Worm (Caenorhabditis elegans) whole organism, young adult: ENCODE measurements around the gene Y94H6A.2.
"Not testable (repeated sequence)": the region's sequence is repeated elsewhere in the genome, so short reads cannot be mapped to it uniquely, and the experiment has no call there.

Experiments
- B0019.2 ChIP-seq: fragments of 200-800 bp; sonication (Bioruptor generic); conservative IDR thresholded peaks from 2 replicates; pipeline ENCODE4 v1.3.6; 2022; ENCODE audit warnings: missing genetic modification reagents, missing genetic modification characterization, missing compliant biosample characterization
- D2030.7 ChIP-seq: fragments of 200-800 bp; sonication (Bioruptor generic); IDR thresholded peaks from 2 replicates; pipeline ENCODE4 v1.3.6; 2022; ENCODE audit warnings: missing genetic modification reagents, missing genetic modification characterization, missing compliant biosample characterization
- F33H1.4 ChIP-seq: fragments of 200-800 bp; sonication (Bioruptor generic); IDR thresholded peaks from 2 replicates; pipeline ENCODE4 v1.3.6; 2022; ENCODE audit warnings: missing genetic modification reagents, missing genetic modification characterization, missing compliant biosample characterization
- F39B2.1 ChIP-seq: fragments of 200-800 bp; sonication (Bioruptor generic); IDR thresholded peaks from 2 replicates; pipeline ENCODE4 v1.3.6; 2022; ENCODE audit warnings: missing genetic modification reagents, missing genetic modification characterization, missing compliant biosample characterization
- Y53F4B.3 ChIP-seq: fragments of 200-800 bp; sonication (Bioruptor generic); IDR thresholded peaks from 2 replicates; pipeline ENCODE4 v1.3.6; 2022; ENCODE audit warnings: missing genetic modification reagents, missing genetic modification characterization, missing compliant biosample characterization
- Y53G8AR.9 ChIP-seq: fragments of 200-800 bp; sonication (Bioruptor generic); conservative IDR thresholded peaks from 2 replicates; pipeline ENCODE4 v1.3.6; 2022; ENCODE audit warnings: missing genetic modification reagents, missing genetic modification characterization, missing compliant biosample characterization
- Y56A3A.18 ChIP-seq: fragments of 200-800 bp; sonication (Bioruptor generic); IDR thresholded peaks from 2 replicates; pipeline ENCODE4 v1.3.6; 2022; ENCODE audit warnings: missing genetic modification reagents, missing genetic modification characterization, missing compliant biosample characterization
- Y67H2A.10 ChIP-seq: fragments of 200-800 bp; sonication (Bioruptor generic); conservative IDR thresholded peaks from 2 replicates; pipeline ENCODE4 v1.3.6; 2022; ENCODE audit warnings: missing genetic modification reagents, missing genetic modification characterization, missing compliant biosample characterization
- Y79H2A.3 ChIP-seq: fragments of 200-800 bp; sonication (Bioruptor generic); conservative IDR thresholded peaks from 2 replicates; pipeline ENCODE4 v1.3.6; 2022; ENCODE audit warnings: missing genetic modification reagents, missing genetic modification characterization, missing compliant biosample characterization
- Y95B8A.8 ChIP-seq: fragments of 200-800 bp; sonication (Bioruptor generic); IDR thresholded peaks from 2 replicates; pipeline ENCODE4 v1.3.6; 2022; ENCODE audit warnings: missing genetic modification reagents, missing genetic modification characterization, missing compliant biosample characterization
- aptf-3 ChIP-seq: fragments of 200-800 bp; sonication (Bioruptor generic); IDR thresholded peaks from 2 replicates; pipeline ENCODE4 v1.3.6; 2022; ENCODE audit warnings: missing genetic modification characterization, missing compliant biosample characterization
- attf-3 ChIP-seq: fragments of 200-800 bp; sonication (Bioruptor generic); conservative IDR thresholded peaks from 2 replicates; pipeline ENCODE4 v1.3.6; 2022; ENCODE audit warnings: missing genetic modification reagents, missing genetic modification characterization, missing compliant biosample characterization
- attf-6 ChIP-seq: fragments of 200-800 bp; sonication (Bioruptor generic); IDR thresholded peaks from 2 replicates; pipeline ENCODE4 v1.3.6; 2022; ENCODE audit warnings: missing genetic modification reagents, missing genetic modification characterization, missing compliant biosample characterization
- bed-1 ChIP-seq: fragments of 200-800 bp; sonication (Bioruptor generic); IDR thresholded peaks from 2 replicates; pipeline ENCODE4 v1.3.6; 2022; ENCODE audit warnings: missing genetic modification reagents, missing genetic modification characterization, missing compliant biosample characterization
- ceh-100 ChIP-seq: fragments of 200-800 bp; sonication (Bioruptor generic); IDR thresholded peaks from 2 replicates; pipeline ENCODE4 v1.3.6; 2022; ENCODE audit warnings: missing genetic modification reagents, missing genetic modification characterization, missing compliant biosample characterization
- ceh-40 ChIP-seq: fragments of 200-800 bp; sonication (Bioruptor generic); IDR thresholded peaks from 2 replicates; pipeline ENCODE4 v1.3.6; 2022; ENCODE audit warnings: missing genetic modification characterization, missing compliant biosample characterization
- ceh-91 ChIP-seq: fragments of 200-800 bp; sonication (Bioruptor generic); IDR thresholded peaks from 2 replicates; pipeline ENCODE4 v1.3.6; 2022; ENCODE audit warnings: missing genetic modification reagents, missing genetic modification characterization, missing compliant biosample characterization
- dox-1 ChIP-seq: fragments of 200-800 bp; sonication (Bioruptor generic); IDR thresholded peaks from 2 replicates; pipeline ENCODE4 v1.3.6; 2022; ENCODE audit warnings: missing genetic modification reagents, missing genetic modification characterization, missing compliant biosample characterization
- egl-18 ChIP-seq: fragments of 200-800 bp; sonication (Bioruptor generic); IDR thresholded peaks from 2 replicates; pipeline ENCODE4 v1.3.6; 2022; ENCODE audit warnings: missing genetic modification reagents, missing genetic modification characterization, missing compliant biosample characterization
- egrh-3 ChIP-seq: fragments of 200-800 bp; sonication (Bioruptor generic); IDR thresholded peaks from 2 replicates; pipeline ENCODE4 v1.3.6; 2022; ENCODE audit warnings: missing genetic modification reagents, missing genetic modification characterization, missing compliant biosample characterization
- ekl-4 ChIP-seq: fragments of 200-800 bp; sonication (Bioruptor generic); IDR thresholded peaks from 2 replicates; pipeline ENCODE4 v1.3.6; 2022; ENCODE audit warnings: missing genetic modification reagents, missing genetic modification characterization, missing compliant biosample characterization
- hsf-1 ChIP-seq: fragments of 200-800 bp; sonication (Bioruptor generic); IDR thresholded peaks from 2 replicates; pipeline ENCODE4 v1.3.6; 2022; ENCODE audit warnings: missing genetic modification reagents, missing genetic modification characterization, missing compliant biosample characterization
- let-526 ChIP-seq: fragments of 200-800 bp; sonication (Bioruptor generic); IDR thresholded peaks from 2 replicates; pipeline ENCODE4 v1.3.6; 2022; ENCODE audit warnings: missing genetic modification reagents, missing genetic modification characterization, missing compliant biosample characterization
- lin-26 ChIP-seq: fragments of 200-800 bp; sonication (Bioruptor generic); IDR thresholded peaks from 2 replicates; pipeline ENCODE4 v1.3.6; 2022; ENCODE audit warnings: missing genetic modification reagents, missing genetic modification characterization, missing compliant biosample characterization
- madf-3 ChIP-seq: fragments of 200-800 bp; sonication (Bioruptor generic); IDR thresholded peaks from 2 replicates; pipeline ENCODE4 v1.3.6; 2022; ENCODE audit warnings: missing genetic modification reagents, missing genetic modification characterization, missing compliant biosample characterization
- madf-6 ChIP-seq: fragments of 200-800 bp; sonication (Bioruptor generic); IDR thresholded peaks from 2 replicates; pipeline ENCODE4 v1.3.6; 2022; ENCODE audit warnings: missing genetic modification reagents, missing genetic modification characterization, missing compliant biosample characterization
- madf-8 ChIP-seq: fragments of 200-800 bp; sonication (Bioruptor generic); conservative IDR thresholded peaks from 2 replicates; pipeline ENCODE4 v1.3.6; 2022; ENCODE audit warnings: missing genetic modification reagents, missing genetic modification characterization, missing compliant biosample characterization
- mcd-1 ChIP-seq: fragments of 200-800 bp; sonication (Bioruptor generic); IDR thresholded peaks from 2 replicates; pipeline ENCODE4 v1.3.6; 2022; ENCODE audit warnings: missing genetic modification reagents, missing genetic modification characterization, missing compliant biosample characterization
- nfyb-1 ChIP-seq: fragments of 200-800 bp; sonication (Bioruptor generic); IDR thresholded peaks from 2 replicates; pipeline ENCODE4 v1.3.6; 2022; ENCODE audit warnings: missing genetic modification reagents, missing genetic modification characterization, missing compliant biosample characterization
- pbrm-1 ChIP-seq: fragments of 200-800 bp; sonication (Bioruptor generic); IDR thresholded peaks from 2 replicates; pipeline ENCODE4 v1.3.6; 2022; ENCODE audit warnings: missing genetic modification reagents, missing genetic modification characterization, missing compliant biosample characterization
- rcor-1 ChIP-seq: fragments of 200-800 bp; sonication (Bioruptor generic); IDR thresholded peaks from 2 replicates; pipeline ENCODE4 v1.3.6; 2022; ENCODE audit warnings: missing genetic modification reagents, missing genetic modification characterization, missing compliant biosample characterization
- rpc-1 ChIP-seq, 2 experiments: fragments of 150-350 bp in 1 of 2; sonication (generic microtip) in 1 of 2; optimal IDR thresholded peaks; 2 replicates each; lab custom pipeline; 2014 to 2018; ENCODE audit warnings: missing biosample characterization in 1 of 2, missing genetic modification characterization in 1 of 2, missing genetic modification reagents in 1 of 2, missing genotype in 1 of 2
- ztf-25 ChIP-seq: fragments of 200-800 bp; sonication (Bioruptor generic); IDR thresholded peaks from 2 replicates; pipeline ENCODE4 v1.3.6; 2022; ENCODE audit warnings: missing genetic modification reagents, missing genetic modification characterization, missing compliant biosample characterization
- ztf-28 ChIP-seq: fragments of 200-800 bp; sonication (Bioruptor generic); IDR thresholded peaks from 2 replicates; pipeline ENCODE4 v1.3.6; 2022; ENCODE audit warnings: missing genetic modification reagents, missing genetic modification characterization, missing compliant biosample characterization

Y94H6A.2 gene

DNA sequence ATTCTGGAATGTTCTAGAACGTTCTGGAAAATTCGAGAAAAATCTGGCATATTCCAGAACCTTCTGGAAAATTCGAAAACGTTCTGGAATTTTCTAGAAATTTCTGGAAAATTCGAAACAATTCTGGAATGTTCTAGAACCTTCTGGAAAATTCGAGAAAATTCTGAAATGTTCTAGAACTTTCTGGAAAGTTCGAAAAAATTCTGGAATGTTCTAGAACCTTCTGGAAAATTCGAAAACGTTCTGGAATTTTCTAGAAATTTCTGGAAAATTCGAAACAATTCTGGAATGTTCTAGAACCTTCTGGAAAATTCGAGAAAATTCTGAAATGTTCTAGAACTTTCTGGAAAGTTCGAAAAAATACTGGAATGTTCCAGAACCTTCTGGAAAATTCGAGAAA is 24.7 kb downstream of the Y94H6A.2 start:
- TF ChIP-seq hsf-1 (GFP tag; lab: Robert Waterston, UW) = peak; percentile 93

- TF ChIP-seq ztf-25 (GFP tag; lab: Robert Waterston, UW) = 0 out of 2 replicates have a peak, but pooled peaks have one; percentile 58
- TF ChIP-seq F33H1.4 (GFP tag; lab: Robert Waterston, UW) = peak; percentile 46; the same call in 1 of the 2 replicates
- TF ChIP-seq aptf-3 (GFP tag; lab: Robert Waterston, UW) = peak; percentile 87
- TF ChIP-seq ceh-91 = peak; percentile 32; the same call in 1 of the 2 replicates
- peak; percentile 67; the same call in 1 of the 2 replicates for TF ChIP-seq egl-18
- TF ChIP-seq pbrm-1 (GFP tag; lab: Robert Waterston, UW) = peak; percentile 41; the same call in 1 of the 2 replicates
- peak; percentile 32; the same call in 1 of the 2 replicates for TF ChIP-seq Y67H2A.10
- peak; percentile 34; the same call in 1 of the 2 replicates for TF ChIP-seq B0019.2
- TF ChIP-seq ceh-40 (GFP tag; lab: Robert Waterston, UW) = peak; percentile 84
- TF ChIP-seq attf-6 (GFP tag; lab: Robert Waterston, UW) = 0 out of 2 replicates have a peak, but pooled peaks have one; percentile 32
- peak; percentile 77 for TF ChIP-seq dox-1 (GFP tag; lab: Robert Waterston, UW)
- peak; percentile 49 for TF ChIP-seq Y56A3A.18
- peak; percentile 86 for TF ChIP-seq Y95B8A.8
- TF ChIP-seq rcor-1 (GFP tag; lab: Robert Waterston, UW) = peak; percentile 53; the same call in 1 of the 2 replicates
- TF ChIP-seq ceh-100 = peak; percentile 50; the same call in 1 of the 2 replicates
- peak; percentile 63 for TF ChIP-seq madf-6 (GFP tag; lab: Robert Waterston, UW)
- TF ChIP-seq hsf-1 (GFP tag; lab: Robert Waterston, UW) = peak; percentile 99
- TF ChIP-seq Y79H2A.3 (GFP tag; lab: Robert Waterston, UW) = peak; percentile 71; the same call in 1 of the 2 replicates
- TF ChIP-seq madf-3 (GFP tag; lab: Robert Waterston, UW) = peak; percentile 72; the same call in 1 of the 2 replicates
- peak; percentile 90 for TF ChIP-seq ekl-4
- peak; percentile 76 for TF ChIP-seq Y53F4B.3 (GFP tag; lab: Robert Waterston, UW)
- peak; percentile 64; the same call in 1 of the 2 replicates for TF ChIP-seq nfyb-1 (GFP tag; lab: Robert Waterston, UW)
- peak; percentile 89 for TF ChIP-seq F39B2.1 (GFP tag; lab: Robert Waterston, UW)
- TF ChIP-seq D2030.7 = peak; percentile 72
Observed at ce11 chrIV:2755472-2755871, 25.4 kb downstream of the Y94H6A.2 start.

DNA sequence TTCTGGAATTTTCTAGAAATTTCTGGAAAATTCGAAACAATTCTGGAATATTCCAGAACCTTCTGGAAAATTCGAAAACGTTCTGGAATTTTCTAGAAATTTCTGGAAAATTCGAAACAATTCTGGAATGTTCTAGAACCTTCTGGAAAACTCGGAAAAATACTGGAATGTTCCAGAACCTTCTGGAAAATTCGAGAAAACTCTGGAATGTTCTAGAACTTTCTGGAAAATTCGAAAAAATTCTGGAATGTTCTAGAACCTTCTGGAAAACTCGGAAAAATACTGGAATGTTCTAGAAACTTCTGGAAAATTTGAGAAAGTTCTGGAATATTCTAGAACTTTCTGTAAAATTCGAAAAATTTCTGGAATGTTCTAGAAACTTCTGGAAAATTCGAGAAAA is 26.0 kb downstream of the Y94H6A.2 start:
- TF ChIP-seq madf-8 (GFP tag; lab: Robert Waterston, UW) (peak; percentile 24; the same call in 1 of the 2 replicates), pbrm-1 (GFP tag; lab: Robert Waterston, UW) (peak; percentile 82), ztf-28 (GFP tag; lab: Robert Waterston, UW) (peak; percentile 8; the same call in 1 of the 2 replicates), lin-26 (GFP tag; lab: Robert Waterston, UW) (peak; percentile 73), hsf-1 (GFP tag; lab: Robert Waterston, UW) (peak; percentile 99), madf-6 (GFP tag; lab: Robert Waterston, UW) (peak; percentile 66), Y95B8A.8 (peak; percentile 88), dox-1 (GFP tag; lab: Robert Waterston, UW) (peak; percentile 95), D2030.7 (peak; percentile 84), ceh-100 (peak; percentile 70), madf-3 (GFP tag; lab: Robert Waterston, UW) (peak; percentile 73; the same call in 1 of the 2 replicates), nfyb-1 (GFP tag; lab: Robert Waterston, UW) (peak; percentile 81), rcor-1 (GFP tag; lab: Robert Waterston, UW) (peak; percentile 80), B0019.2 (peak; percentile 74), attf-6 (GFP tag; lab: Robert Waterston, UW) (peak; percentile 84), ceh-91 (peak; percentile 68), let-526 (GFP tag; lab: Robert Waterston, UW) (0 out of 2 replicates have a peak, but pooled peaks have one; percentile 29), F39B2.1 (GFP tag; lab: Robert Waterston, UW) (peak; percentile 73; the same call in 1 of the 2 replicates), ceh-40 (GFP tag; lab: Robert Waterston, UW) (peak; percentile 86), egrh-3 (GFP tag; lab: Robert Waterston, UW) (peak; percentile 67), mcd-1 (GFP tag; lab: Robert Waterston, UW) (peak; percentile 29; the same call in 1 of the 2 replicates), Y53F4B.3 (GFP tag; lab: Robert Waterston, UW) (peak; percentile 79; the same call in 1 of the 2 replicates), Y56A3A.18 (peak; percentile 59; the same call in 1 of the 2 replicates), ekl-4 (peak; percentile 93), Y79H2A.3 (GFP tag; lab: Robert Waterston, UW) (peak; percentile 94), Y53G8AR.9 (GFP tag; lab: Robert Waterston, UW) (peak; percentile 66; the same call in 1 of the 2 replicates), rpc-1 (optimal IDR thresholded peaks at IDR 0.05; lab: Kevin White, UChicago) (peak; percentile 32), F33H1.4 (GFP tag; lab: Robert Waterston, UW) (peak; percentile 30; the same call in 1 of the 2 replicates), bed-1 (0 out of 2 replicates have a peak, but pooled peaks have one; percentile 46), attf-3 (GFP tag; lab: Robert Waterston, UW) (peak; percentile 55; the same call in 1 of the 2 replicates)
- TF ChIP-seq rpc-1 (tag; optimal IDR thresholded peaks at IDR 0.05; lab: Kevin White, UChicago) = not testable (repeated sequence)
- TF ChIP-seq, all 124 proteins: peak for 30; not testable (repeated sequence) for 94
